Fruit fly (Drosophila melanogaster) whole organism, embryonic: ENCODE measurements around the gene CanB.

Experiments
- CG10274 ChIP-seq: fragments of 200-800 bp; sonication (Bioruptor generic); optimal IDR thresholded peaks from 3 replicates; lab custom pipeline; 2017; ENCODE audit warnings: missing biosample characterization, mild to moderate bottlenecking, missing genetic modification characterization
- CG11695 ChIP-seq: fragments of 200-800 bp; sonication (Bioruptor generic); IDR thresholded peaks from 3 replicates; pipeline ENCODE4 v1.3.6; 2022; ENCODE audit warnings: missing biosample characterization, missing genetic modification characterization
- CG12219 ChIP-seq: fragments of 200-800 bp; sonication (Bioruptor generic); optimal IDR thresholded peaks from 3 replicates; lab custom pipeline; 2018; ENCODE audit warnings: missing biosample characterization, mild to moderate bottlenecking, missing genetic modification characterization
- CG1529 ChIP-seq: fragments of 200-800 bp; sonication (Bioruptor generic); optimal IDR thresholded peaks from 3 replicates; lab custom pipeline; 2018; ENCODE audit warnings: missing biosample characterization, missing genetic modification characterization
- CG15696 ChIP-seq: fragments of 200-800 bp; sonication (Bioruptor generic); optimal IDR thresholded peaks from 2 replicates; lab custom pipeline; 2019; ENCODE audit warnings: missing biosample characterization, mild to moderate bottlenecking, missing genetic modification characterization, moderate library complexity
- CG17328 ChIP-seq: fragments of 200-800 bp; sonication (Bioruptor generic); IDR thresholded peaks from 2 replicates; pipeline ENCODE4 v1.3.6; 2022; ENCODE audit warnings: missing biosample characterization, missing genetic modification characterization
- CG17802 ChIP-seq: fragments of 200-800 bp; sonication (Bioruptor generic); optimal IDR thresholded peaks from 2 replicates; lab custom pipeline; 2018; ENCODE audit warnings: missing biosample characterization, mild to moderate bottlenecking, missing genetic modification characterization, moderate library complexity
- CG31224 ChIP-seq: fragments of 200-800 bp; sonication (Bioruptor generic); IDR thresholded peaks from 2 replicates; pipeline ENCODE4 v1.3.6; 2022; ENCODE audit warnings: missing biosample characterization, missing genetic modification characterization
- CG31388 ChIP-seq: fragments of 200-800 bp; sonication (Bioruptor generic); optimal IDR thresholded peaks from 2 replicates; lab custom pipeline; 2016; ENCODE audit warnings: missing biosample characterization, missing genetic modification characterization
- CG34376 ChIP-seq: fragments of 200-800 bp; sonication (Bioruptor generic); optimal IDR thresholded peaks from 2 replicates; lab custom pipeline; 2018; ENCODE audit warnings: missing biosample characterization, mild to moderate bottlenecking, missing genetic modification characterization
- CG3726 ChIP-seq: fragments of 200-800 bp; sonication (Bioruptor generic); IDR thresholded peaks from 3 replicates; pipeline ENCODE4, ENCODE4 v1.3.6; 2022; ENCODE audit warnings: missing biosample characterization, missing genetic modification characterization
- CG3995 ChIP-seq: fragments of 200-800 bp; sonication (Bioruptor generic); optimal IDR thresholded peaks from 3 replicates; lab custom pipeline; 2016; ENCODE audit warnings: missing biosample characterization, missing genetic modification characterization
- CG4617 ChIP-seq: fragments of 200-800 bp; sonication (Bioruptor generic); optimal IDR thresholded peaks from 3 replicates; lab custom pipeline; 2016; ENCODE audit warnings: missing biosample characterization, missing genetic modification characterization, borderline replicate concordance
- CG4707 ChIP-seq: fragments of 200-800 bp; sonication (Bioruptor generic); optimal IDR thresholded peaks from 2 replicates; lab custom pipeline; 2018; ENCODE audit warnings: missing biosample characterization, mild to moderate bottlenecking, missing genetic modification characterization, moderate library complexity
- CG7786 ChIP-seq: fragments of 200-800 bp; sonication (Bioruptor generic); optimal IDR thresholded peaks from 2 replicates; lab custom pipeline; 2016; ENCODE audit warnings: missing biosample characterization, missing genetic modification characterization
- CG8281 ChIP-seq: fragments of 200-800 bp; sonication (Bioruptor generic); optimal IDR thresholded peaks from 2 replicates; lab custom pipeline; 2018; ENCODE audit warnings: missing biosample characterization, mild to moderate bottlenecking, missing genetic modification characterization, moderate library complexity
- CG8290 ChIP-seq, 3 experiments: fragments of 200-800 bp; sonication (Bioruptor generic); optimal IDR thresholded peaks; 2 replicates each; lab custom pipeline; 2016 to 2019; ENCODE audit warnings: missing biosample characterization in 3 of 3, missing genetic modification characterization in 3 of 3, mild to moderate bottlenecking in 2 of 3, moderate library complexity in 1 of 3
- CG9817 ChIP-seq: fragments of 200-800 bp; sonication (Bioruptor generic); optimal IDR thresholded peaks from 2 replicates; lab custom pipeline; 2018; ENCODE audit warnings: missing biosample characterization, mild to moderate bottlenecking, missing genetic modification characterization, moderate library complexity
- CHES-1-like ChIP-seq: fragments of 200-800 bp; sonication (Bioruptor generic); optimal IDR thresholded peaks from 2 replicates; lab custom pipeline; 2016; ENCODE audit warnings: missing biosample characterization, missing genetic modification characterization
- D19A ChIP-seq: fragments of 200-800 bp; optimal IDR thresholded peaks from 3 replicates; lab custom pipeline; 2019; ENCODE audit warnings: missing biosample characterization, mild to moderate bottlenecking, missing genetic modification characterization, moderate library complexity
- E2f2 ChIP-seq: fragments of 200-800 bp; sonication (Bioruptor generic); IDR thresholded peaks from 2 replicates; pipeline ENCODE4 v1.3.6; 2022; ENCODE audit warnings: missing biosample characterization, missing genetic modification characterization
- Ets65A ChIP-seq: fragments of 200-800 bp; sonication (Bioruptor generic); peaks from one replicate; lab custom pipeline; 2016; ENCODE audit warnings: missing biosample characterization, missing genetic modification characterization
- Hand ChIP-seq: fragments of 200-800 bp; sonication (Bioruptor generic); optimal IDR thresholded peaks from 2 replicates; lab custom pipeline; 2017; ENCODE audit warnings: mild to moderate bottlenecking, missing biosample characterization, missing genetic modification reagents, missing genetic modification characterization
- HmgZ ChIP-seq: fragments of 200-800 bp; sonication (Bioruptor generic); optimal IDR thresholded peaks from 2 replicates; lab custom pipeline; 2018; ENCODE audit warnings: missing biosample characterization, mild to moderate bottlenecking, missing genetic modification characterization
- Myb ChIP-seq: fragments of 200-800 bp; sonication (Bioruptor generic); optimal IDR thresholded peaks from 2 replicates; lab custom pipeline; 2016; ENCODE audit warnings: missing biosample characterization, missing genetic modification characterization
- NC2β ChIP-seq: fragments of 200-800 bp; sonication (Bioruptor generic); optimal IDR thresholded peaks from 2 replicates; lab custom pipeline; 2016; ENCODE audit warnings: missing biosample characterization, missing genetic modification characterization
- Nf-YA ChIP-seq: fragments of 200-800 bp; sonication (Bioruptor generic); IDR thresholded peaks from 2 replicates; pipeline ENCODE4 v1.3.6; 2022; ENCODE audit warnings: missing biosample characterization, missing genetic modification characterization
- Oli ChIP-seq: fragments of 200-800 bp; sonication (Bioruptor generic); optimal IDR thresholded peaks from 2 replicates; lab custom pipeline; 2018; ENCODE audit warnings: missing biosample characterization, mild to moderate bottlenecking, missing genetic modification characterization, moderate library complexity
- Sox102F ChIP-seq: fragments of 200-800 bp; sonication (Bioruptor generic); optimal IDR thresholded peaks from 2 replicates; lab custom pipeline; 2018; ENCODE audit warnings: missing biosample characterization, mild to moderate bottlenecking, missing genetic modification characterization, moderate library complexity
- Vsx1 ChIP-seq: fragments of 200-800 bp; sonication (Bioruptor generic); optimal IDR thresholded peaks from 2 replicates; lab custom pipeline; 2017; ENCODE audit warnings: missing biosample characterization, mild to moderate bottlenecking, missing genetic modification characterization, missing genetic modification reagents
- bigmax ChIP-seq: fragments of 200-800 bp; sonication (Bioruptor generic); optimal IDR thresholded peaks from 2 replicates; lab custom pipeline; 2018; ENCODE audit warnings: missing biosample characterization, mild to moderate bottlenecking, missing genetic modification characterization
- fd102C ChIP-seq: fragments of 200-800 bp; sonication (Bioruptor generic); optimal IDR thresholded peaks from 2 replicates; lab custom pipeline; 2018; ENCODE audit warnings: missing biosample characterization, mild to moderate bottlenecking, missing genetic modification characterization, moderate library complexity
- grau ChIP-seq: fragments of 200-800 bp; optimal IDR thresholded peaks from 3 replicates; lab custom pipeline; 2019; ENCODE audit warnings: missing biosample characterization, mild to moderate bottlenecking, missing genetic modification characterization, moderate library complexity
- gsb-n ChIP-seq: fragments of 200-800 bp; sonication (Bioruptor generic); optimal IDR thresholded peaks from 3 replicates; lab custom pipeline; 2018; ENCODE audit warnings: missing biosample characterization, mild to moderate bottlenecking, missing genetic modification characterization
- hb ChIP-seq: fragments of 200-800 bp; sonication (Bioruptor generic); IDR thresholded peaks from 3 replicates; pipeline ENCODE4 v1.3.6; 2022; ENCODE audit warnings: missing biosample characterization, missing genetic modification characterization; ENCODE audit not compliant: partially characterized antibody
- kay ChIP-seq: fragments of 200-800 bp; sonication (Bioruptor generic); optimal IDR thresholded peaks from 2 replicates; lab custom pipeline; 2016; ENCODE audit warnings: missing biosample characterization, missing genetic modification characterization
- ken ChIP-seq: fragments of 200-800 bp; sonication (Bioruptor generic); IDR thresholded peaks from 3 replicates; pipeline ENCODE4 v1.3.6; 2022; ENCODE audit warnings: missing biosample characterization, missing genetic modification characterization
- klu ChIP-seq: fragments of 200-800 bp; sonication (Bioruptor generic); IDR thresholded peaks from 2 replicates; pipeline ENCODE4 v1.3.6; 2022; ENCODE audit warnings: missing biosample characterization, missing genetic modification characterization
- nmo ChIP-seq: fragments of 200-800 bp; sonication (Bioruptor generic); optimal IDR thresholded peaks from 2 replicates; lab custom pipeline; 2018; ENCODE audit warnings: missing biosample characterization, mild to moderate bottlenecking, missing genetic modification characterization, moderate library complexity
- odd ChIP-seq: fragments of 200-800 bp; sonication (Bioruptor generic); optimal IDR thresholded peaks from 2 replicates; lab custom pipeline; 2017; ENCODE audit warnings: missing biosample characterization, mild to moderate bottlenecking, missing genetic modification characterization
- onecut ChIP-seq: fragments of 200-800 bp; sonication (Bioruptor generic); IDR thresholded peaks from 2 replicates; pipeline ENCODE4 v1.3.6; 2022; ENCODE audit warnings: missing biosample characterization, missing genetic modification characterization
- phol ChIP-seq: fragments of 200-800 bp; sonication (Bioruptor generic); optimal IDR thresholded peaks from 3 replicates; lab custom pipeline; 2018; ENCODE audit warnings: missing biosample characterization, mild to moderate bottlenecking, missing genetic modification characterization, moderate library complexity
- pnt ChIP-seq: fragments of 200-800 bp; sonication (Bioruptor generic); optimal IDR thresholded peaks from 3 replicates; lab custom pipeline; 2016; ENCODE audit warnings: missing biosample characterization, missing genetic modification characterization
- sc ChIP-seq, 3 experiments: fragments of >200 bp in 2 of 3; fragments of 200-800 bp in 1 of 3; sonication (Bioruptor generic) in 1 of 3; optimal IDR thresholded peaks; 2 replicates in 2 of 3; 3 replicates in 1 of 3; lab custom pipeline; 2017; ENCODE audit warnings: mild to moderate bottlenecking in 1 of 3, missing biosample characterization in 1 of 3, missing genetic modification characterization in 1 of 3, missing genetic modification reagents in 1 of 3
- stwl ChIP-seq: fragments of 200-800 bp; sonication (Bioruptor generic); optimal IDR thresholded peaks from 3 replicates; lab custom pipeline; 2018; ENCODE audit warnings: missing biosample characterization, mild to moderate bottlenecking, missing genetic modification characterization, moderate library complexity
- tap ChIP-seq: fragments of 200-800 bp; optimal IDR thresholded peaks from 3 replicates; lab custom pipeline; 2019; ENCODE audit warnings: missing biosample characterization, mild to moderate bottlenecking, missing genetic modification characterization, moderate library complexity
- ttk ChIP-seq: fragments of 200-800 bp; sonication (Bioruptor generic); IDR thresholded peaks from 2 replicates; pipeline ENCODE4 v2.1.2; 2022; ENCODE audit warnings: missing biosample characterization, missing genetic modification characterization
- unc-4 ChIP-seq: fragments of 200-800 bp; sonication (Bioruptor generic); IDR thresholded peaks from 2 replicates; pipeline ENCODE4 v1.3.6; 2022; ENCODE audit warnings: missing biosample characterization, missing genetic modification characterization; ENCODE audit not compliant: partially characterized antibody

CanB gene

dm6 chrX:5311838-5312339 is 20.4 kb upstream of the CanB start, which contains the start of the genes TrxT and dhd (continued):
- TF ChIP-seq CG3995 (GFP tag; lab: Kevin White, UChicago): no peak
- peak; percentile 10 for TF ChIP-seq CG1529 (GFP tag; lab: Kevin White, UChicago)
- TF ChIP-seq HmgZ (tag; lab: Kevin White, UChicago): peak; percentile 49
- TF ChIP-seq phol (tag; lab: Kevin White, UChicago): peak; percentile 100
- no peak for TF ChIP-seq CG4617 (GFP tag; lab: Kevin White, UChicago)
- TF ChIP-seq gsb-n (tag; lab: Kevin White, UChicago): no peak
- TF ChIP-seq Myb (GFP tag; lab: Kevin White, UChicago): peak; percentile 67
- peak; percentile 46 for TF ChIP-seq nmo (GFP tag; lab: Kevin White, UChicago)
- TF ChIP-seq CG8290 (GFP tag; optimal IDR thresholded peaks at IDR 0.05; lab: Kevin White, UChicago): peak; percentile 81
- peak; percentile 72 to 93 for TF ChIP-seq CG8290 (tag; optimal IDR thresholded peaks at IDR 0.05; lab: Kevin White, UChicago)
- TF ChIP-seq sc (optimal IDR thresholded peaks at IDR 0.05; lab: Kevin White, UChicago): no peak
- TF ChIP-seq sc (GFP tag; optimal IDR thresholded peaks at IDR 0.05; lab: Kevin White, UChicago): no peak
- no peak for TF ChIP-seq CG8281 (tag; lab: Kevin White, UChicago)
- TF ChIP-seq CHES-1-like: peak; percentile 38
- TF ChIP-seq ken (GFP tag; lab: Robert Waterston, UW): no peak
- TF ChIP-seq CG3726 (GFP tag; lab: Robert Waterston, UW): 0 out of 3 replicates have a peak, but pooled peaks have one; percentile 32
- TF ChIP-seq NC2β (GFP tag; lab: Kevin White, UChicago): peak; percentile 19
- no peak for TF ChIP-seq odd (GFP tag; lab: Kevin White, UChicago)
- TF ChIP-seq grau (tag; lab: Kevin White, UChicago): peak; percentile 22
- TF ChIP-seq Nf-YA (GFP tag; lab: Robert Waterston, UW): no peak
- TF ChIP-seq CG9817 (tag; lab: Kevin White, UChicago): no peak
- peak; percentile 6 for TF ChIP-seq CG4707 (GFP tag; lab: Kevin White, UChicago)
- no peak for TF ChIP-seq CG11695
- no peak for TF ChIP-seq kay (GFP tag; lab: Kevin White, UChicago)
- TF ChIP-seq onecut (GFP tag; lab: Robert Waterston, UW): 0 out of 2 replicates have a peak, but pooled peaks have one; percentile 16
- TF ChIP-seq bigmax: no peak
- TF ChIP-seq CG12219 (GFP tag; lab: Kevin White, UChicago): no peak
- TF ChIP-seq Vsx1: no peak
- peak; percentile 64 for TF ChIP-seq CG17328 (GFP tag; lab: Robert Waterston, UW)
- TF ChIP-seq Sox102F: no peak
- peak; percentile 13 for TF ChIP-seq CG17802 (tag; lab: Kevin White, UChicago)
- no peak for TF ChIP-seq CG15696

- no peak for TF ChIP-seq CG31388 (GFP tag; lab: Kevin White, UChicago)
- TF ChIP-seq ttk: no peak
- no peak for TF ChIP-seq fd102C (GFP tag; lab: Kevin White, UChicago)
- TF ChIP-seq Oli: no peak
- no peak for TF ChIP-seq CG31224 (GFP tag; lab: Robert Waterston, UW)
- TF ChIP-seq ken (GFP tag; lab: Robert Waterston, UW): no peak
- TF ChIP-seq klu (GFP tag; lab: Robert Waterston, UW): no peak
Measured at dm6 chrX:5312958-5313357, 19.3 kb upstream of the CanB start, which contains the start of gene CG4198. TSS of gene CG4198 (plus strand) at chrX:5313258.

DNA sequence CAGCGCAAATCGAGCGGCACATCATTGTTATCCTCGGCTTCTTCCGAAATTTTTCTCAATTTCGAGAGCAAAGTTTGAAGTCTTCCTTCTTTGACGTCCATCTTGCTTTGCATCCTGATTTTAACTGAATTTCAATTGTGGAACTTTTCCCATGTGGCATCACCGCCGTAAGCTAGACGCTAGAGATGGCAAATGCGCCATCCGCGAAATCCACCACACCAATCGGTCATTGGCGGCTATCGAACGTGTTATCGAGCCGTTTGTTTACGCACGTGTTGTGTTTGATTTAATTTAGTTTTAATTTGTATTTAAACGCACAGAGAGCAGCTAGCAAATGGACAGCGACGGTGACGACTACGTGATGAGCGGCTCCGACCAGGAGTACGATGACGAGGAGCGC is 15.1 kb upstream of the CanB start, which contains the start of the genes CG15930 and Sas10:
CG15930 (minus strand) TSS at position 126 of the 400 bp plus-strand sequence.
Sas10 (plus strand) TSS at position 240 of the 400 bp plus-strand sequence.
- TF ChIP-seq Hand (GFP tag; lab: Kevin White, UChicago) (no peak), phol (tag; lab: Kevin White, UChicago) (peak; percentile 90), tap (tag; lab: Kevin White, UChicago) (no peak), stwl (tag; lab: Kevin White, UChicago) (peak; percentile 84), Ets65A (GFP tag; lab: Kevin White, UChicago) (no peak), CG34376 (GFP tag; lab: Kevin White, UChicago) (no peak), CG7786 (no peak), D19A (no peak), E2f2 (GFP tag; lab: Robert Waterston, UW) (peak; percentile 66), unc-4 (GFP tag; lab: Robert Waterston, UW) (0 out of 2 replicates have a peak, but pooled peaks have one; percentile 27), pnt (GFP tag; lab: Kevin White, UChicago) (no peak), ken (GFP tag; lab: Robert Waterston, UW) (no peak), hb (no peak), CG10274 (GFP tag; lab: Kevin White, UChicago) (no peak)
